Fruit fly (Drosophila melanogaster): ENCODE measurements around the gene mRpL9.
A peak's percentile ranks its signal among the peaks of the same experiment; 100 is the strongest.

The mRpL9 gene

DNA sequence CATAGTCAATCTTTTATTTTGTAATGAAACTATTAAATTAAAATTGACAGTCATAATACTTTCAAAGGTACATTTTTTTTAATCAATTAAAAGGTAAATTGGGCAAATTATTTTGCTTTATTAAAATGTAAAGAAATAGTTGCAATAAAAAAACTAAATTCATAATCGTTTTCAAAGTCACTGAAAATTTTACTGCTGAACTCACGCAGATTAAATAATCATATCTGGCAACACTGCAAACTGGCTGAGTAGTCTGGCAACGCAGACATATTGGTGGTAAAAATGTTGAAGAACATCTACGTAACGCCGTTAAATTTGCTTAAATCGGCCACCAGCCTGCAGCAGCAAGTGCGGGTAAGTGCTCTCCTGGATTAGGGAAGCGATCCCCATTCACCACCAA lies at the start of gene mRpL9 (continued):
- TF ChIP-seq Pdp1 (GFP tag; optimal IDR thresholded peaks at IDR 0.05) (peak in 1 of 2 experiments; percentile 93), MBD-R2 (GFP tag; IDR thresholded peaks at IDR 0.05) (peak; percentile 86), jigr1 (GFP tag; IDR thresholded peaks at IDR 0.05) (no peak), bsh (GFP tag; optimal IDR thresholded peaks at IDR 0.05) (peak in 1 of 2 experiments; percentile 7), emc (GFP tag; optimal IDR thresholded peaks at IDR 0.05) (no peak), E2f2 (GFP tag; IDR thresholded peaks at IDR 0.05) (peak; percentile 70), tap (tag; optimal IDR thresholded peaks at IDR 0.05) (no peak), CG12391 (tag; optimal IDR thresholded peaks at IDR 0.05) (peak; percentile 42), Stat92E (GFP tag; optimal IDR thresholded peaks at IDR 0.05) (no peak), nerfin-1 (tag; optimal IDR thresholded peaks at IDR 0.05) (peak; percentile 20), CG1647 (GFP tag; optimal IDR thresholded peaks at IDR 0.05) (no peak), Dfd (GFP tag; optimal IDR thresholded peaks at IDR 0.05) (no peak), lola (GFP tag; optimal IDR thresholded peaks at IDR 0.05) (peak in 1 of 3 experiments; percentile 18), CG3847 (GFP tag; IDR thresholded peaks at IDR 0.05) (peak; percentile 58), Bteb2 (GFP tag; optimal IDR thresholded peaks at IDR 0.05) (peak; percentile 12), grau (tag; optimal IDR thresholded peaks at IDR 0.05) (peak; percentile 39)

DNA sequence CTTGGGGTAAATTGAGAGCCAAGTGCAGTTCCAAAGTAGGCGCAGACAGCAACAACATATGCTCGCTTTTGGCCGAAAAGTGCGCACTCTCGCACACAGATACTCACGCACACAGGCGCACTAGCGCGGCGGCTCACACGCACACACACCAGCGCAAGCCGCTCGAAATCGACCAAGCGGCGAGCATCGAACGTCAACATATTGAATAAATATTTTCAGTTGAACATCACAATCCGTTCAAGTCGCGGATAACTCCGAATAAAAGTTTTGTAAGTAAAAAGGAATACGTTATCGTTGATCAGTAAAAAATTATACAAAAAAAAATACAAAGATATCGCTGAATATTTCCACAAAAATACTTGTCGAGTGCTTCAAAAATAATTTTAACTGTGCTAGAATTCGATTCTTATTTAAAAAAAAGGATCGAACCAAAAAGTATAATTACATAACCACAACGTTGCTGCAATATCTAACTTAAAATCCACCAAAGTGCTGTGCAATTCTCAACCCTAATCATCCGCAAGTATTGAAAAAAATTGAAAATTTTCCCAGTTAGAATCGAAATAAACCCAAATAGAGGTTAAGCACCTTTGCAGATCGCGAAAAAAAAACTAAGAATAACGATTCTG lies 49.1 kb upstream of the mRpL9 start:
- TF ChIP-seq Hand (GFP tag; optimal IDR thresholded peaks at IDR 0.05) (no peak), CG3726 (GFP tag; IDR thresholded peaks at IDR 0.05) (no peak), CG32772 (GFP tag; IDR thresholded peaks at IDR 0.05) (no peak), cg (GFP tag; optimal IDR thresholded peaks at IDR 0.05) (peak; percentile 80), Eip74EF (GFP tag; optimal IDR thresholded peaks at IDR 0.05) (no peak), cad (GFP tag; optimal IDR thresholded peaks at IDR 0.05) (no peak), schlank (tag; optimal IDR thresholded peaks at IDR 0.05) (no peak), hb (GFP tag; IDR thresholded peaks at IDR 0.05; ENCODE audit: partially characterized antibody) (no peak), h (optimal IDR thresholded peaks at IDR 0.05) (no peak), CG7271 (tag; optimal IDR thresholded peaks at IDR 0.05) (no peak), fd96Cb (tag; optimal IDR thresholded peaks at IDR 0.05) (no peak), CG4404 (GFP tag; IDR thresholded peaks at IDR 0.05) (no peak), chinmo (GFP tag; IDR thresholded peaks at IDR 0.05; ENCODE audit: partially characterized antibody) (0 out of 4 replicates have a peak, but pooled peaks have one; percentile 18), CG8290 (GFP tag; optimal IDR thresholded peaks at IDR 0.05) (no peak), CG8290 (tag; optimal IDR thresholded peaks at IDR 0.05) (peak in 1 of 2 experiments; percentile 10), Hr3 (GFP tag; optimal IDR thresholded peaks at IDR 0.05) (no peak), chm (GFP tag; IDR thresholded peaks at IDR 0.05) (peak; percentile 54; the same call in 1 of the 2 replicates), sens (GFP tag) (peak; percentile 16), Trl (optimal IDR thresholded peaks at IDR 0.05) (peak in 1 of 2 experiments; percentile 39), Trl (GFP tag; optimal IDR thresholded peaks at IDR 0.05) (no peak), CG12155 (GFP tag; optimal IDR thresholded peaks at IDR 0.05) (no peak), abd-A (tag; optimal IDR thresholded peaks at IDR 0.05) (no peak), CG30020 (tag; optimal IDR thresholded peaks at IDR 0.05) (no peak), CG30431 (GFP tag; optimal IDR thresholded peaks at IDR 0.05) (no peak), phol (tag; optimal IDR thresholded peaks at IDR 0.05) (no peak), CG9727 (GFP tag; optimal IDR thresholded peaks at IDR 0.05) (peak; percentile 46), CG6813 (GFP tag; optimal IDR thresholded peaks at IDR 0.05) (no peak), fd102C (GFP tag; optimal IDR thresholded peaks at IDR 0.05) (no peak), pzg (GFP tag; optimal IDR thresholded peaks at IDR 0.05) (no peak), CG8478 (optimal IDR thresholded peaks at IDR 0.05) (no peak), Mrtf (GFP tag; IDR thresholded peaks at IDR 0.05) (0 out of 3 replicates have a peak, but pooled peaks have one; percentile 4), pan (optimal IDR thresholded peaks at IDR 0.05) (no peak), pan (GFP tag; optimal IDR thresholded peaks at IDR 0.05 in 1 of 2, IDR thresholded peaks at IDR 0.05 in 1 of 2) (peak in 1 of 2 experiments; percentile 2), CG18262 (tag; optimal IDR thresholded peaks at IDR 0.05) (peak; percentile 7), Awh (GFP tag; IDR thresholded peaks at IDR 0.05) (no peak)
